Worm (Caenorhabditis elegans) whole organism, late embryonic: ENCODE data around the gene C54D10.10.

Source experiments
- C08G9.2 ChIP-seq: sonication (generic microtip); optimal IDR thresholded peaks from 2 replicates; lab custom pipeline; 2016; ENCODE audit warnings: mild to moderate bottlenecking, missing genetic modification characterization, moderate library complexity, missing compliant biosample characterization
- K02D7.2 ChIP-seq: sonication (generic microtip); optimal IDR thresholded peaks from 2 replicates; lab custom pipeline; 2017; ENCODE audit warnings: mild to moderate bottlenecking, missing genetic modification characterization, missing compliant biosample characterization
- K09A11.1 ChIP-seq: sonication (generic microtip); optimal IDR thresholded peaks from 2 replicates; lab custom pipeline; 2017; ENCODE audit warnings: antibody characterized with exemption, mild to moderate bottlenecking, missing genetic modification characterization, missing compliant biosample characterization; ENCODE audit not compliant: insufficient read depth
- ahr-1 ChIP-seq: sonication (generic microtip); optimal IDR thresholded peaks from 2 replicates; lab custom pipeline; 2016; ENCODE audit warnings: missing genetic modification characterization, missing compliant biosample characterization
- ceh-14 ChIP-seq: sonication (generic microtip); optimal IDR thresholded peaks from 2 replicates; lab custom pipeline; 2016; ENCODE audit warnings: missing genotype, missing genetic modification characterization, missing compliant biosample characterization
- ceh-18 ChIP-seq: sonication (generic microtip); optimal IDR thresholded peaks from 2 replicates; lab custom pipeline; 2016; ENCODE audit warnings: missing genetic modification characterization, missing compliant biosample characterization
- ceh-19 ChIP-seq: fragments of 200-800 bp; sonication (Bioruptor generic); optimal IDR thresholded peaks from 2 replicates; lab custom pipeline; 2018; ENCODE audit warnings: mild to moderate bottlenecking, missing genetic modification characterization, missing compliant biosample characterization
- ceh-22 ChIP-seq: sonication (generic microtip); optimal IDR thresholded peaks from 2 replicates; lab custom pipeline; 2017; ENCODE audit warnings: missing biosample characterization, missing genetic modification characterization
- ceh-24 ChIP-seq: sonication (generic microtip); optimal IDR thresholded peaks from 2 replicates; lab custom pipeline; 2016; ENCODE audit warnings: mild to moderate bottlenecking, missing genetic modification characterization, missing compliant biosample characterization
- ceh-30 ChIP-seq: fragments of 150-350 bp; optimal IDR thresholded peaks from 2 replicates; lab custom pipeline; 2014; ENCODE audit warnings: missing biosample characterization, missing genetic modification characterization
- ceh-31 ChIP-seq: sonication (generic microtip); optimal IDR thresholded peaks from 2 replicates; lab custom pipeline; 2016; ENCODE audit warnings: missing genetic modification characterization, missing compliant biosample characterization
- ceh-6 ChIP-seq: fragments of 200-800 bp; sonication (Bioruptor generic); optimal IDR thresholded peaks from 2 replicates; lab custom pipeline; 2018; ENCODE audit warnings: mild to moderate bottlenecking, missing genetic modification characterization, missing compliant biosample characterization
- ceh-9 ChIP-seq: sonication (generic microtip); optimal IDR thresholded peaks from 2 replicates; lab custom pipeline; 2016; ENCODE audit warnings: mild to moderate bottlenecking, missing genetic modification characterization, inconsistent platforms, missing compliant biosample characterization
- dmd-4 ChIP-seq: sonication (generic microtip); optimal IDR thresholded peaks from 2 replicates; lab custom pipeline; 2016; ENCODE audit warnings: borderline replicate concordance, missing genetic modification characterization, missing compliant biosample characterization
- elt-4 ChIP-seq: sonication (generic microtip); optimal IDR thresholded peaks from 2 replicates; lab custom pipeline; 2016; ENCODE audit warnings: missing genetic modification characterization, missing compliant biosample characterization
- ets-4 ChIP-seq: sonication (generic microtip); optimal IDR thresholded peaks from 2 replicates; lab custom pipeline; 2016; ENCODE audit warnings: missing genetic modification characterization, missing compliant biosample characterization
- eyg-1 ChIP-seq: sonication (generic microtip); optimal IDR thresholded peaks from 2 replicates; lab custom pipeline; 2016; ENCODE audit warnings: missing genotype, missing genetic modification characterization, missing compliant biosample characterization
- fkh-10 ChIP-seq: fragments of 150-350 bp; optimal IDR thresholded peaks from 2 replicates; lab custom pipeline; 2014; ENCODE audit warnings: missing biosample characterization, missing genetic modification reagents, missing genetic modification characterization
- fkh-6 ChIP-seq: sonication (generic microtip); optimal IDR thresholded peaks from 2 replicates; lab custom pipeline; 2016; ENCODE audit warnings: missing genetic modification characterization, missing compliant biosample characterization
- gmeb-2 ChIP-seq: sonication (generic microtip); optimal IDR thresholded peaks from 2 replicates; lab custom pipeline; 2016; ENCODE audit warnings: missing genetic modification characterization, inconsistent platforms, missing compliant biosample characterization
- hlh-13 ChIP-seq: fragments of 200-800 bp; sonication (Bioruptor generic); optimal IDR thresholded peaks from 2 replicates; lab custom pipeline; 2018; ENCODE audit warnings: mild to moderate bottlenecking, missing genetic modification characterization, missing compliant biosample characterization
- hlh-15 ChIP-seq: sonication (generic microtip); optimal IDR thresholded peaks from 2 replicates; lab custom pipeline; 2016; ENCODE audit warnings: missing genetic modification characterization, missing compliant biosample characterization
- hlh-6 ChIP-seq: sonication (generic microtip); optimal IDR thresholded peaks from 2 replicates; lab custom pipeline; 2016; ENCODE audit warnings: missing genotype, missing genetic modification characterization, missing compliant biosample characterization
- hlh-8 ChIP-seq: sonication (generic microtip); optimal IDR thresholded peaks from 2 replicates; lab custom pipeline; 2016; ENCODE audit warnings: missing genotype, missing genetic modification characterization, missing compliant biosample characterization
- lim-6 ChIP-seq: sonication (generic microtip); optimal IDR thresholded peaks from 2 replicates; lab custom pipeline; 2016; ENCODE audit warnings: missing genetic modification characterization, missing compliant biosample characterization
- lin-11 ChIP-seq: fragments of 200-800 bp; sonication (Bioruptor generic); optimal IDR thresholded peaks from 2 replicates; lab custom pipeline; 2018; ENCODE audit warnings: mild to moderate bottlenecking, missing genetic modification characterization, missing compliant biosample characterization
- nhr-11 ChIP-seq: fragments of 150-350 bp; optimal IDR thresholded peaks from 2 replicates; lab custom pipeline; 2014; ENCODE audit warnings: missing biosample characterization, missing genetic modification characterization
- odd-2 ChIP-seq: sonication (generic microtip); optimal IDR thresholded peaks from 2 replicates; lab custom pipeline; 2017; ENCODE audit warnings: antibody characterized with exemption, mild to moderate bottlenecking, missing genetic modification characterization, missing compliant biosample characterization
- pros-1 ChIP-seq: fragments of 150-350 bp; optimal IDR thresholded peaks from 2 replicates; lab custom pipeline; 2014; ENCODE audit warnings: missing biosample characterization, missing genetic modification reagents, missing genetic modification characterization
- sdc-2 ChIP-seq: sonication (generic microtip); optimal IDR thresholded peaks from 2 replicates; lab custom pipeline; 2016; ENCODE audit warnings: missing genotype, missing genetic modification characterization, missing compliant biosample characterization
- sox-4 ChIP-seq: sonication (generic microtip); optimal IDR thresholded peaks from 2 replicates; lab custom pipeline; 2017; ENCODE audit warnings: mild to moderate bottlenecking, missing genetic modification characterization, inconsistent platforms, missing compliant biosample characterization
- syd-9 ChIP-seq: sonication (generic microtip); optimal IDR thresholded peaks from 2 replicates; lab custom pipeline; 2016; ENCODE audit warnings: mild to moderate bottlenecking, missing genetic modification characterization, moderate library complexity, missing compliant biosample characterization
- tbx-7 ChIP-seq: sonication (generic microtip); optimal IDR thresholded peaks from 2 replicates; lab custom pipeline; 2016; ENCODE audit warnings: missing genotype, missing genetic modification characterization, missing compliant biosample characterization
- ttx-3 ChIP-seq: sonication (generic microtip); optimal IDR thresholded peaks from 2 replicates; lab custom pipeline; 2016; ENCODE audit warnings: missing genetic modification reagents, missing genetic modification characterization, missing compliant biosample characterization
- unc-3 ChIP-seq, 2 experiments: fragments of 200-800 bp in 1 of 2; sonication (Bioruptor generic) in 1 of 2; sonication (generic microtip) in 1 of 2; conservative IDR thresholded peaks in 1 of 2; optimal IDR thresholded peaks in 1 of 2; 2 replicates each; pipeline versions ENCODE4 v1.3.6 to Lab custom; 2016 to 2022; ENCODE audit warnings: missing compliant biosample characterization in 2 of 2, missing genetic modification characterization in 2 of 2, missing genetic modification reagents in 1 of 2
- unc-55 ChIP-seq: sonication (generic microtip); optimal IDR thresholded peaks from 2 replicates; lab custom pipeline; 2017; ENCODE audit warnings: missing biosample characterization, missing genetic modification reagents, missing genetic modification characterization
- unc-86 ChIP-seq: sonication (generic microtip); optimal IDR thresholded peaks from 2 replicates; lab custom pipeline; 2016; ENCODE audit warnings: missing genetic modification characterization, missing compliant biosample characterization
- zip-5 ChIP-seq: sonication (generic microtip); optimal IDR thresholded peaks from 2 replicates; lab custom pipeline; 2016; ENCODE audit warnings: missing genetic modification characterization, missing compliant biosample characterization
- ztf-16 ChIP-seq: sonication (generic microtip); optimal IDR thresholded peaks from 2 replicates; lab custom pipeline; 2017; ENCODE audit warnings: missing genetic modification characterization, missing compliant biosample characterization

The C54D10.10 gene

DNA sequence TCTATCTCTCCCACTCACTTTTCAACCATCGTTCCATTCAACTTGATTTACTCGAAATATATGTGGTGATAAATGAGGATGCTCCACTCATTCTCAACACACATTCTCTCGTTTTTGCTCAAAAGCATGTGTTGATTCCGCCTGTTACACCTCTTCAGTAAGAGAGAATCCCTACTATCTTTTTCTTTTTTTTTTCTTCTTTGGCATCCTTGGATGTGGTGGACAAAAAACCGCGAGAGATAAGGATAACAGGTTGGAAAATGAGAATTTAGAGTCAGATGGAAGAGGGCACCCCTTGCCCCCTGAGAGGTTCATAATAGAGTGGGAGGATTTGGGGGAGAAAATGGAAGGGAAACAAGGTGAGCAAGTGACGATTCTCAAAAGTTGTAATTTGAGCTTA lies 29.2 kb upstream of the C54D10.10 start:
- TF ChIP-seq ceh-18 (tag; lab: Kevin White, UChicago), result peak; percentile 49
- TF ChIP-seq hlh-6 (tag; lab: Kevin White, UChicago), result no peak

- TF ChIP-seq ceh-6 (GFP tag; lab: Kevin White, UChicago) (no peak), C08G9.2 (no peak), K02D7.2 (tag; lab: Kevin White, UChicago) (no peak), pros-1 (no peak), ztf-16 (tag; lab: Kevin White, UChicago) (no peak), ceh-30 (tag; lab: Kevin White, UChicago) (no peak), ceh-18 (tag; lab: Kevin White, UChicago) (no peak)
Measured at ce11 chrV:12478111-12478510, 28.3 kb upstream of the C54D10.10 start, which contains the start of gene atn-1. Gene atn-1 (plus strand): TSS chrV:12478411.

ce11 chrV:12477139-12477538 lies 27.3 kb upstream of the C54D10.10 start:
- TF ChIP-seq ahr-1 (tag; lab: Kevin White, UChicago), result no peak
- no peak for TF ChIP-seq ceh-22 (tag; lab: Kevin White, UChicago)
- TF ChIP-seq ceh-19 (GFP tag; lab: Kevin White, UChicago), result no peak
- TF ChIP-seq ceh-18 (tag; lab: Kevin White, UChicago), result peak; percentile 69
- TF ChIP-seq eyg-1 (tag; lab: Kevin White, UChicago), result no peak
- no peak for TF ChIP-seq elt-4 (tag; lab: Kevin White, UChicago)
- TF ChIP-seq zip-5 (tag; lab: Kevin White, UChicago), result no peak
- peak; percentile 33 for TF ChIP-seq unc-55 (GFP tag; lab: Kevin White, UChicago)
- TF ChIP-seq unc-3 (GFP tag; conservative IDR thresholded peaks at IDR 0.05; lab: Robert Waterston, UW), result no peak
- TF ChIP-seq unc-3 (tag; optimal IDR thresholded peaks at IDR 0.05; lab: Kevin White, UChicago), result no peak
- no peak for TF ChIP-seq ceh-6 (GFP tag; lab: Kevin White, UChicago)
- no peak for TF ChIP-seq ceh-24 (tag; lab: Kevin White, UChicago)
- no peak for TF ChIP-seq ceh-31 (tag; lab: Kevin White, UChicago)
- TF ChIP-seq odd-2 (tag; lab: Kevin White, UChicago), result no peak
- TF ChIP-seq hlh-13 (GFP tag; lab: Kevin White, UChicago), result no peak

- no peak for TF ChIP-seq sdc-2
- no peak for TF ChIP-seq lin-11 (tag; lab: Kevin White, UChicago)
- no peak for TF ChIP-seq sox-4 (tag; lab: Kevin White, UChicago)
- TF ChIP-seq fkh-10 (GFP tag; lab: Kevin White, UChicago), result no peak
- TF ChIP-seq ttx-3 (tag; lab: Kevin White, UChicago), result no peak
- no peak for TF ChIP-seq tbx-7 (tag; lab: Kevin White, UChicago)
- no peak for TF ChIP-seq nhr-11 (tag; lab: Kevin White, UChicago)
- no peak for TF ChIP-seq fkh-6 (tag; lab: Kevin White, UChicago)
- no peak for TF ChIP-seq ets-4 (tag; lab: Kevin White, UChicago)
- no peak for TF ChIP-seq hlh-15 (tag; lab: Kevin White, UChicago)
- TF ChIP-seq elt-4 (tag; lab: Kevin White, UChicago), result no peak
- TF ChIP-seq ahr-1 (tag; lab: Kevin White, UChicago), result no peak
- no peak for TF ChIP-seq ceh-30 (tag; lab: Kevin White, UChicago)
- no peak for TF ChIP-seq ceh-31 (tag; lab: Kevin White, UChicago)
- no peak for TF ChIP-seq hlh-13 (GFP tag; lab: Kevin White, UChicago)
Measured at ce11 chrV:12475360-12475759, 25.6 kb upstream of the C54D10.10 start.

ce11 chrV:12470324-12470723 lies 20.5 kb upstream of the C54D10.10 start:
- TF ChIP-seq syd-9 (tag; lab: Kevin White, UChicago), result no peak
- TF ChIP-seq gmeb-2, result no peak
- TF ChIP-seq unc-86 (tag; lab: Kevin White, UChicago), result no peak
- no peak for TF ChIP-seq lim-6 (tag; lab: Kevin White, UChicago)
- TF ChIP-seq hlh-8, result no peak
- TF ChIP-seq ceh-9 (tag; lab: Kevin White, UChicago), result no peak
- TF ChIP-seq K09A11.1 (tag; lab: Kevin White, UChicago), result no peak
- TF ChIP-seq dmd-4 (tag; lab: Kevin White, UChicago), result no peak
- no peak for TF ChIP-seq nhr-11 (tag; lab: Kevin White, UChicago)
- TF ChIP-seq ttx-3 (tag; lab: Kevin White, UChicago), result no peak
- no peak for TF ChIP-seq ceh-22 (tag; lab: Kevin White, UChicago)
- no peak for TF ChIP-seq ztf-16 (tag; lab: Kevin White, UChicago)
- no peak for TF ChIP-seq ceh-18 (tag; lab: Kevin White, UChicago)
- TF ChIP-seq ceh-14 (tag; lab: Kevin White, UChicago), result no peak
- no peak for TF ChIP-seq ceh-6 (GFP tag; lab: Kevin White, UChicago)
